Worm (Caenorhabditis elegans): ENCODE results near the gene F15B9.10.

Gene F15B9.10

ce11 chrV:13008825-13009224 lies at the start of gene F15B9.10:
TSS of gene F15B9.10 (minus strand) at chrV:13008925.
- no peak for TF ChIP-seq pros-1 (tag; optimal IDR thresholded peaks at IDR 0.05)
- no peak for TF ChIP-seq sdc-2 (tag; optimal IDR thresholded peaks at IDR 0.05)
- no peak for TF ChIP-seq fkh-10 (GFP tag; optimal IDR thresholded peaks at IDR 0.05)
- no peak for TF ChIP-seq ceh-18 (tag; optimal IDR thresholded peaks at IDR 0.05)
- TF ChIP-seq ztf-16 (tag; optimal IDR thresholded peaks at IDR 0.05) = no peak

ce11 chrV:13053635-13054034 lies 44.9 kb upstream of the F15B9.10 start, which contains the start of gene srr-1:
TSS of gene srr-1 (minus strand) at chrV:13053735.
- no peak for TF ChIP-seq pha-4 (tag; optimal IDR thresholded peaks at IDR 0.05)
- no peak for TF ChIP-seq elt-2 (tag; optimal IDR thresholded peaks at IDR 0.05)
- no peak for TF ChIP-seq eyg-1 (tag; optimal IDR thresholded peaks at IDR 0.05)
- no peak for TF ChIP-seq madf-2 (tag; optimal IDR thresholded peaks at IDR 0.05)
- TF ChIP-seq unc-42 (tag; optimal IDR thresholded peaks at IDR 0.05) = no peak
- TF ChIP-seq hlh-6 (tag; optimal IDR thresholded peaks at IDR 0.05) = no peak
- TF ChIP-seq ceh-30 (tag; optimal IDR thresholded peaks at IDR 0.05) = no peak
- no peak for TF ChIP-seq ttx-3 (tag; optimal IDR thresholded peaks at IDR 0.05)
- no peak for TF ChIP-seq lim-6 (tag; optimal IDR thresholded peaks at IDR 0.05)
- TF ChIP-seq dmd-4 (tag; optimal IDR thresholded peaks at IDR 0.05; ENCODE audit: borderline replicate concordance) = no peak
- TF ChIP-seq ceh-2 (tag; optimal IDR thresholded peaks at IDR 0.05) = no peak
- TF ChIP-seq ceh-18 (tag; optimal IDR thresholded peaks at IDR 0.05) = no peak
- TF ChIP-seq sox-2 (GFP tag; IDR thresholded peaks at IDR 0.05) = no peak
- TF ChIP-seq gmeb-2 (tag; optimal IDR thresholded peaks at IDR 0.05) = no peak
- TF ChIP-seq unc-55 (GFP tag; optimal IDR thresholded peaks at IDR 0.05) = no peak
- TF ChIP-seq ceh-6 (GFP tag; optimal IDR thresholded peaks at IDR 0.05) = no peak

- TF ChIP-seq F13H6.1 (tag; optimal IDR thresholded peaks at IDR 0.05) (no peak), elt-4 (tag; optimal IDR thresholded peaks at IDR 0.05) (no peak), sdc-2 (tag; optimal IDR thresholded peaks at IDR 0.05) (no peak), zip-5 (tag; optimal IDR thresholded peaks at IDR 0.05) (no peak)
These were observed 40.5 kb upstream of the F15B9.10 start, which contains the start of gene W07G4.8 for ce11 chrV:13049149-13049610. TSS of gene W07G4.8 (minus strand) at chrV:13049560.

DNA sequence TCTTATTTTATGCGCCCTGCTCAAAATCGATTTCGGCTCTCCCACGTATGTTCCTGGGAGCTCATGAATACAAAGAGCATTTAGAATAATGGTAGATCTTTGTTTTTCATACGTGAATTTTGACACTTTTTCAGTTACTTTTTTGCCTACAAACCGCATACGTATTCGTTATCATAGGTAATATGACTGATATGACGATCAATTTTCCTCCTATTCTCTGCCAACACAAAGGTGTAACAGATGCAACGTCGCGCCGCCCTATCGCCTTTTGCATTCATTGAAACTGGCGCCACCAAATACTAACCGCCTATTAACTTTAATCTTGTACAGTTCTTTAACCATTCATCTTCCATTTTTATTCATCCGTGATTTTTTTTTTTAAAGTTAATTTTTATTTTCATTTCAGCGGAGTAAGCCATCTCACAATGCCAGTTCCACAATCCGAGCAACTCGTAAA lies 38.9 kb upstream of the F15B9.10 start, which contains the start of gene W07G4.5:
Gene W07G4.5, plus strand, starts transcription at position 407 of the 457 bp plus-strand sequence.
- TF ChIP-seq ceh-18 (tag; optimal IDR thresholded peaks at IDR 0.05) = no peak
- TF ChIP-seq npax-4 (tag; optimal IDR thresholded peaks at IDR 0.05) = no peak
- TF ChIP-seq F13H6.1 (tag; optimal IDR thresholded peaks at IDR 0.05) = no peak
- no peak for TF ChIP-seq dve-1 (tag; optimal IDR thresholded peaks at IDR 0.05)
- no peak for TF ChIP-seq pax-1 (tag; optimal IDR thresholded peaks at IDR 0.05)
- no peak for TF ChIP-seq fkh-10 (GFP tag; optimal IDR thresholded peaks at IDR 0.05)
- TF ChIP-seq ceh-6 (GFP tag; optimal IDR thresholded peaks at IDR 0.05) = no peak
- no peak for TF ChIP-seq pros-1 (tag; optimal IDR thresholded peaks at IDR 0.05)
- no peak for TF ChIP-seq gmeb-2 (tag; optimal IDR thresholded peaks at IDR 0.05)
- TF ChIP-seq lin-11 (tag; optimal IDR thresholded peaks at IDR 0.05) = no peak
- no peak for TF ChIP-seq hlh-13 (GFP tag; optimal IDR thresholded peaks at IDR 0.05)
- no peak for TF ChIP-seq unc-42 (tag; optimal IDR thresholded peaks at IDR 0.05)
- TF ChIP-seq lim-6 (tag; optimal IDR thresholded peaks at IDR 0.05) = no peak
- no peak for TF ChIP-seq ceh-34 (tag; optimal IDR thresholded peaks at IDR 0.05)
- no peak for TF ChIP-seq pat-9 (tag; optimal IDR thresholded peaks at IDR 0.05)

ce11 chrV:13046125-13047123 lies 37.7 kb upstream of the F15B9.10 start:
- TF ChIP-seq fax-1 (tag; optimal IDR thresholded peaks at IDR 0.05) = no peak
- no peak for TF ChIP-seq Y22D7AL.16 (tag; optimal IDR thresholded peaks at IDR 0.05)
- peak; percentile 7 for TF ChIP-seq elt-2 (tag; optimal IDR thresholded peaks at IDR 0.05)
